Worm (Caenorhabditis elegans): ENCODE measurements around the gene irld-30.
"Not testable (repeated sequence)": the region's sequence is repeated elsewhere in the genome, so short reads cannot be mapped to it uniquely, and the experiment has no call there.

DNA sequence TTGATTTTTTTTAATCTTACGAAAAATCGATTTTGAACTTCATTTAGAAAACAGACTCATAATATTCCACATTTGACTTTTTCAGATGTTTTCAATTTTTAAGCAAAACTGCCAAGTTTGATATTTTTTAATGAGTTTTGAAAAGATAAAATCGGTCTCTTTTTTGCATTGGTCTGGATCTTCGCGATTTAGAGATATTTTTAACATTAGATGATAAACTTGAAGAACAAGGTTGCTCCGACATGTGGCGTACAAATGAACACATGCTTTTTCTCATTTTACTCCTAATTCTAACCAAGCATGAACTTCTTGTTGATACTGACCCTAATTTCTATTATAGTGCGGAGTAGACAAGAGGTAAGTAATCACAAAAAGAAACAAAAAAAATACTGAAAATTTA lies 9.6 kb downstream of the irld-30 start, which contains the start of gene irld-32:
- not testable (repeated sequence) for TF ChIP-seq nhr-237 (tag; optimal IDR thresholded peaks at IDR 0.05); elt-3 (tag; optimal IDR thresholded peaks at IDR 0.05); lin-13 (tag; optimal IDR thresholded peaks at IDR 0.05); cnd-1 (tag; optimal IDR thresholded peaks at IDR 0.05); ham-2 (GFP tag; optimal IDR thresholded peaks at IDR 0.05); pha-4 (tag; optimal IDR thresholded peaks at IDR 0.05); nhr-28 (tag; optimal IDR thresholded peaks at IDR 0.05); sptf-1 (tag; optimal IDR thresholded peaks at IDR 0.05)

All from whole organism, mixed stage, embryonic.